Fruit fly (Drosophila melanogaster) whole organism, adult: Measurements from ENCODE around the gene CG46307.

Experiments
- CG12768 ChIP-seq: fragments of 200-800 bp; sonication (Bioruptor generic); optimal IDR thresholded peaks from 2 replicates; lab custom pipeline; 2017; ENCODE audit warnings: missing biosample characterization, missing genetic modification characterization, mild to moderate bottlenecking, moderate library complexity, missing genetic modification reagents
- CG33017 ChIP-seq: fragments of 200-800 bp; sonication (Bioruptor generic); optimal IDR thresholded peaks from 2 replicates; lab custom pipeline; 2018; ENCODE audit warnings: missing biosample characterization, mild to moderate bottlenecking, missing genetic modification characterization, moderate library complexity
- CG7101 ChIP-seq: fragments of 200-800 bp; sonication (Bioruptor generic); optimal IDR thresholded peaks from 2 replicates; lab custom pipeline; 2018; ENCODE audit warnings: missing biosample characterization, mild to moderate bottlenecking, missing genetic modification characterization, moderate library complexity
- Clk ChIP-seq: fragments of 200-800 bp; sonication (Bioruptor generic); optimal IDR thresholded peaks from 2 replicates; lab custom pipeline; 2017; ENCODE audit warnings: missing biosample characterization, missing genetic modification characterization
- bab1 ChIP-seq: fragments of 200-800 bp; sonication (Bioruptor generic); optimal IDR thresholded peaks from 3 replicates; lab custom pipeline; 2019; ENCODE audit warnings: missing biosample characterization, mild to moderate bottlenecking, missing genetic modification characterization, moderate library complexity
- kay ChIP-seq: fragments of 200-800 bp; sonication (Bioruptor generic); peaks from one replicate; lab custom pipeline; 2016; ENCODE audit warnings: missing biosample characterization, missing genetic modification characterization, borderline replicate concordance
- toe ChIP-seq: fragments of 200-800 bp; sonication (Bioruptor generic); optimal IDR thresholded peaks from 2 replicates; lab custom pipeline; 2016; ENCODE audit warnings: missing biosample characterization, missing genetic modification characterization

DNA sequence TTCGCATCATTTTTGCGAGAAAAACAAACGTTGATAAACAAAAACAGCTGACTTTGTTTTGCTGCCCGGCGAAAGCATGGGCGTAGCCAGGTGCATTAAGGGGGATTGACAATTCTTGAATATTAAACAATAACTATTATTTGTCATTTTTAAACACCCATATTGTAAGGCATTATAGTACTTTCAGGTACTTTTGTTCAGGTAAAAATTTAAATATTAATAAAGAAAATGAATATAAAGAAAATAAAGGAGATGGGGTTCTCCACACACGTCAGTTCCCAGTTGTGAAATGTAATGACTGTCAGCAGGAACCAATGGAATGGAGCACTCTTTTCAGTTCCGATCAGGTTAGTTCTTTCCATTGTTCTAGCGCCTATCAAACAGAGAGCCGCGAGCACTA, 54.2 kb downstream of the CG46307 start, which contains the start of the genes Coq3 and Pld3:
- TF ChIP-seq toe (GFP tag; lab: Kevin White, UChicago) (peak; percentile 88), CG12768 (GFP tag; lab: Kevin White, UChicago) (peak; percentile 94), CG7101 (tag; lab: Kevin White, UChicago) (peak; percentile 96), Clk (GFP tag; lab: Kevin White, UChicago) (peak; percentile 83), CG33017 (tag; lab: Kevin White, UChicago) (peak; percentile 94), kay (GFP tag; lab: Kevin White, UChicago) (no peak), bab1 (GFP tag; lab: Kevin White, UChicago) (peak; percentile 95)
